Worm (Caenorhabditis elegans) whole organism, L1 larva: ENCODE measurements around the gene jmjd-4.
A peak's percentile ranks its signal among the peaks of the same experiment; 100 is the strongest.

Source experiments
- C34B4.2 ChIP-seq: sonication (generic microtip); optimal IDR thresholded peaks from 2 replicates; lab custom pipeline; 2017; ENCODE audit warnings: mild to moderate bottlenecking, missing genetic modification characterization, missing compliant biosample characterization
- blmp-1 ChIP-seq: fragments of 150-350 bp; optimal IDR thresholded peaks from 2 replicates; lab custom pipeline; 2014; ENCODE audit warnings: missing biosample characterization, missing genetic modification characterization
- ceh-8 ChIP-seq: fragments of 200-800 bp; sonication (Bioruptor generic); optimal IDR thresholded peaks from 2 replicates; lab custom pipeline; 2018; ENCODE audit warnings: mild to moderate bottlenecking, missing genetic modification characterization, moderate library complexity, missing compliant biosample characterization
- ceh-82 ChIP-seq, 3 experiments: fragments of 150-350 bp in 1 of 3; sonication (generic microtip) in 2 of 3; optimal IDR thresholded peaks; 2 replicates each; lab custom pipeline; 2014 to 2017; ENCODE audit warnings: missing biosample characterization in 3 of 3, missing genetic modification characterization in 3 of 3
- ceh-90 ChIP-seq: sonication (generic microtip); optimal IDR thresholded peaks from 2 replicates; lab custom pipeline; 2016; ENCODE audit warnings: missing genetic modification characterization, missing compliant biosample characterization
- dsc-1 ChIP-seq: sonication (generic microtip); optimal IDR thresholded peaks from 2 replicates; lab custom pipeline; 2016; ENCODE audit warnings: mild to moderate bottlenecking, missing genetic modification characterization, missing compliant biosample characterization
- efl-1 ChIP-seq, 4 experiments: fragments of 150-350 bp; optimal IDR thresholded peaks in 3 of 4; peaks in 1 of 4; 1 replicate in 1 of 4; 2 replicates in 3 of 4; lab custom pipeline; 2014; ENCODE audit warnings: missing biosample characterization in 2 of 4, missing genetic modification characterization in 2 of 4, missing genetic modification reagents in 2 of 4
- efl-3 ChIP-seq: fragments of 200-800 bp; sonication (Bioruptor generic); optimal IDR thresholded peaks from 2 replicates; lab custom pipeline; 2018; ENCODE audit warnings: mild to moderate bottlenecking, missing genetic modification characterization, missing compliant biosample characterization
- elt-2 ChIP-seq: sonication (generic microtip); optimal IDR thresholded peaks from 2 replicates; lab custom pipeline; 2016; ENCODE audit warnings: missing genetic modification characterization, mild to moderate bottlenecking, inconsistent platforms, missing compliant biosample characterization, missing genetic modification reagents
- elt-3 ChIP-seq, 6 experiments: fragments of 150-350 bp in 1 of 6; sonication (generic microtip); optimal IDR thresholded peaks; 2 replicates each; lab custom pipeline; 2017 to 2018; ENCODE audit warnings: missing biosample characterization in 6 of 6, missing genetic modification characterization in 6 of 6, inconsistent platforms in 1 of 6
- ets-5 ChIP-seq: fragments of 200-800 bp; sonication (Bioruptor generic); IDR thresholded peaks from 2 replicates; pipeline ENCODE4 v1.3.6; 2022; ENCODE audit warnings: missing genetic modification characterization, missing compliant biosample characterization
- fkh-10 ChIP-seq: sonication (generic microtip); optimal IDR thresholded peaks from 2 replicates; lab custom pipeline; 2017; ENCODE audit warnings: missing biosample characterization, missing genetic modification reagents, missing genetic modification characterization
- fkh-8 ChIP-seq: sonication (generic microtip); optimal IDR thresholded peaks from 2 replicates; lab custom pipeline; 2016; ENCODE audit warnings: mild to moderate bottlenecking, missing genetic modification characterization, missing compliant biosample characterization
- fos-1 ChIP-seq: fragments of 150-350 bp; optimal IDR thresholded peaks from 2 replicates; lab custom pipeline; 2014; ENCODE audit warnings: missing biosample characterization, missing genetic modification characterization
- hlh-17 ChIP-seq: fragments of 200-800 bp; sonication (Bioruptor generic); optimal IDR thresholded peaks from 2 replicates; lab custom pipeline; 2018; ENCODE audit warnings: missing genetic modification characterization, mild to moderate bottlenecking, missing compliant biosample characterization, moderate library complexity, borderline replicate concordance
- irx-1 ChIP-seq: sonication (generic microtip); optimal IDR thresholded peaks from 2 replicates; lab custom pipeline; 2016; ENCODE audit warnings: missing genetic modification characterization, missing compliant biosample characterization
- lin-14 ChIP-seq: fragments of 200-800 bp; sonication (Bioruptor generic); optimal IDR thresholded peaks from 2 replicates; lab custom pipeline; 2018; ENCODE audit warnings: mild to moderate bottlenecking, missing genetic modification characterization, moderate library complexity, missing compliant biosample characterization
- lin-35 ChIP-seq, 2 experiments: fragments of 150-350 bp; optimal IDR thresholded peaks; 2 replicates each; lab custom pipeline; 2014; ENCODE audit warnings: missing biosample characterization in 2 of 2, missing genetic modification characterization in 2 of 2, missing genetic modification reagents in 2 of 2
- lsy-2 ChIP-seq, 2 experiments: fragments of 150-350 bp; optimal IDR thresholded peaks; 2 replicates each; lab custom pipeline; 2014; ENCODE audit warnings: missing biosample characterization in 2 of 2, missing genetic modification characterization in 2 of 2
- mab-9 ChIP-seq: fragments of 200-800 bp; sonication (Bioruptor generic); IDR thresholded peaks from 2 replicates; pipeline ENCODE4 v1.3.6; 2022; ENCODE audit warnings: missing genetic modification reagents, missing genetic modification characterization, missing compliant biosample characterization
- mep-1 ChIP-seq: fragments of 150-350 bp; optimal IDR thresholded peaks from 2 replicates; lab custom pipeline; 2014; ENCODE audit warnings: missing biosample characterization, missing genetic modification characterization
- nhr-20 ChIP-seq: sonication (generic microtip); optimal IDR thresholded peaks from 2 replicates; lab custom pipeline; 2016; ENCODE audit warnings: mild to moderate bottlenecking, missing genetic modification characterization, missing compliant biosample characterization
- nhr-28 ChIP-seq: fragments of 150-350 bp; optimal IDR thresholded peaks from 2 replicates; lab custom pipeline; 2014; ENCODE audit warnings: missing biosample characterization, missing genetic modification characterization
- nhr-47 ChIP-seq: sonication (generic microtip); optimal IDR thresholded peaks from 2 replicates; lab custom pipeline; 2016; ENCODE audit warnings: mild to moderate bottlenecking, missing genetic modification characterization, moderate library complexity, missing compliant biosample characterization
- nhr-71 ChIP-seq: sonication (generic microtip); optimal IDR thresholded peaks from 2 replicates; lab custom pipeline; 2016; ENCODE audit warnings: mild to moderate bottlenecking, missing genetic modification characterization, moderate library complexity, missing compliant biosample characterization
- nhr-77 ChIP-seq: fragments of 150-350 bp; optimal IDR thresholded peaks from 2 replicates; lab custom pipeline; 2014; ENCODE audit warnings: missing biosample characterization, missing genetic modification characterization
- nhr-85 ChIP-seq: sonication (generic microtip); peaks from one replicate; lab custom pipeline; 2016; ENCODE audit warnings: missing genetic modification characterization, inconsistent platforms, missing compliant biosample characterization
- nhr-90 ChIP-seq: sonication (generic microtip); optimal IDR thresholded peaks from 2 replicates; lab custom pipeline; 2016; ENCODE audit warnings: mild to moderate bottlenecking, missing genetic modification characterization, missing compliant biosample characterization; ENCODE audit not compliant: poor library complexity
- pag-3 ChIP-seq: sonication (generic microtip); optimal IDR thresholded peaks from 2 replicates; lab custom pipeline; 2017; ENCODE audit warnings: missing genetic modification characterization, mild to moderate bottlenecking, missing compliant biosample characterization, antibody characterized with exemption, borderline replicate concordance; ENCODE audit not compliant: insufficient read depth
- pax-3 ChIP-seq: fragments of 200-800 bp; sonication (Bioruptor generic); optimal IDR thresholded peaks from 2 replicates; lab custom pipeline; 2018; ENCODE audit warnings: mild to moderate bottlenecking, missing genetic modification characterization, moderate library complexity, missing compliant biosample characterization
- pqm-1 ChIP-seq: sonication (generic microtip); optimal IDR thresholded peaks from 3 replicates; lab custom pipeline; 2017; ENCODE audit warnings: missing biosample characterization, missing genetic modification characterization
- sptf-1 ChIP-seq: fragments of 150-350 bp; optimal IDR thresholded peaks from 2 replicates; lab custom pipeline; 2014; ENCODE audit warnings: missing biosample characterization, missing genetic modification characterization
- sup-37 ChIP-seq: fragments of 200-800 bp; sonication (Bioruptor generic); optimal IDR thresholded peaks from 2 replicates; lab custom pipeline; 2018; ENCODE audit warnings: mild to moderate bottlenecking, missing genetic modification characterization, missing compliant biosample characterization
- tlp-1 ChIP-seq: fragments of 150-350 bp; optimal IDR thresholded peaks from 2 replicates; lab custom pipeline; 2014; ENCODE audit warnings: missing biosample characterization, missing genetic modification characterization
- unc-30 ChIP-seq: sonication (generic microtip); optimal IDR thresholded peaks from 2 replicates; lab custom pipeline; 2017; ENCODE audit warnings: missing biosample characterization, missing genetic modification characterization
- unc-86 ChIP-seq: sonication (generic microtip); optimal IDR thresholded peaks from 2 replicates; lab custom pipeline; 2016; ENCODE audit warnings: missing genetic modification characterization, missing compliant biosample characterization
- zag-1 ChIP-seq: fragments of 150-350 bp; optimal IDR thresholded peaks from 2 replicates; lab custom pipeline; 2014; ENCODE audit warnings: missing biosample characterization, missing genetic modification characterization
- zip-4 ChIP-seq: fragments of 200-800 bp; sonication (Bioruptor generic); optimal IDR thresholded peaks from 2 replicates; lab custom pipeline; 2018; ENCODE audit warnings: mild to moderate bottlenecking, missing genetic modification characterization, moderate library complexity, missing compliant biosample characterization
- ztf-11 ChIP-seq, 2 experiments: sonication (generic microtip); optimal IDR thresholded peaks; 2 replicates each; lab custom pipeline; 2016 to 2017; ENCODE audit warnings: missing genetic modification characterization in 2 of 2, missing biosample characterization in 1 of 2, missing compliant biosample characterization in 1 of 2

jmjd-4 gene

DNA sequence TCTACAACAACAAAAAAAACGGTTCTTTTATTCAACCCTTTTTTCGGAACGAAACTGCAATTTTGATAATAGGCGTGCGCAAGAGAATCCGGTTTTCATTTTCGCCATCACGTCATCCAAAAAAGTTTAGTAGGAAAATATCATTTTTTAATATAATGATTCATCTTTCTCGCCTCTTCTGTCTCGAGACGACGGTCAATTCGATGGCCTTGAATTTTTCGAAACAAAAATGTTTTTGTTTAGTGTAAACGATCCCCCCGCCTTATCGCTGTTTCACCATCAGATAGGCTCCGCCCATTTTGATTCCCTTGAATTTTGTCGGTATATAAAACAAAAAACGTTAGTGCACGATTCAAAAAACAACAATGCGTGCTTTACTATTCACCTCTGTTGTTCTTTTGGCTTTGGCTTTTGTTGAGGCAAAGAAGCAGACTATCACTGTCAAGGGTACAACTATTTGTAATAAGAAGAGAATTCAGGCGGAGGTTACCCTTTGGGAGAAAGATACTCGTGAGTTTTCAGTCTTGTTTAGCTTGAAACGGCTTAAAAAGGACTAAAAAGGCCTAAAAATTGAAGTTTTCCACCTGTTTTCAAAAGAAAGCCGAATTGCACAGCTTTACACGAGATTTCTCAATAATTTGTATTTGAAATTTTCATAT lies 3.8 kb upstream of the jmjd-4 start, which contains the start of gene ttr-15 (continued):
- TF ChIP-seq unc-30 = no peak
- peak; percentile 38 for TF ChIP-seq nhr-90 (tag; lab: Kevin White, UChicago)
- no peak for TF ChIP-seq fkh-8 (tag; lab: Kevin White, UChicago)
- no peak for TF ChIP-seq nhr-77 (tag; lab: Kevin White, UChicago)
- TF ChIP-seq tlp-1 = no peak
- TF ChIP-seq blmp-1 (tag; lab: Kevin White, UChicago) = peak; percentile 65
- TF ChIP-seq lin-35 (GFP tag; optimal IDR thresholded peaks at IDR 0.05; lab: Kevin White, UChicago) = peak in 1 of 2 experiments; percentile 12
- no peak for TF ChIP-seq dsc-1
- peak; percentile 60 for TF ChIP-seq nhr-71 (tag; lab: Kevin White, UChicago)
- TF ChIP-seq ceh-8 (GFP tag; lab: Kevin White, UChicago) = no peak
- TF ChIP-seq nhr-20 = peak; percentile 63
- TF ChIP-seq zip-4 = no peak
- no peak for TF ChIP-seq mab-9 (GFP tag; lab: Robert Waterston, UW)
- peak in 1 of 2 experiments; percentile 12 for TF ChIP-seq efl-1 (optimal IDR thresholded peaks at IDR 0.05; lab: Kevin White, UChicago)
- TF ChIP-seq efl-1 (GFP tag; optimal IDR thresholded peaks at IDR 0.05 in 1 of 2; lab: Kevin White, UChicago) = peak in 1 of 2 experiments; percentile 92
- peak; percentile 41 for TF ChIP-seq mep-1
- no peak for TF ChIP-seq efl-3
- peak in 3 of 6 experiments; percentile 36 to 67 (median 48) for TF ChIP-seq elt-3 (tag; optimal IDR thresholded peaks at IDR 0.05; lab: Kevin White, UChicago)
- peak; percentile 26 for TF ChIP-seq irx-1 (tag; lab: Kevin White, UChicago)
- no peak for TF ChIP-seq unc-86 (tag; lab: Kevin White, UChicago)
- TF ChIP-seq pag-3 = no peak
- no peak for TF ChIP-seq zag-1 (tag; lab: Kevin White, UChicago)
- no peak for TF ChIP-seq pax-3 (tag; lab: Kevin White, UChicago)
- TF ChIP-seq sptf-1 (tag; lab: Kevin White, UChicago) = no peak
- TF ChIP-seq ztf-11 (tag; optimal IDR thresholded peaks at IDR 0.05; lab: Kevin White, UChicago) = no peak
- TF ChIP-seq nhr-28 (tag; lab: Kevin White, UChicago) = no peak
- TF ChIP-seq nhr-85 (tag; lab: Kevin White, UChicago) = peak; percentile 96
- peak; percentile 13 for TF ChIP-seq fos-1 (tag; lab: Kevin White, UChicago)
- TF ChIP-seq elt-2 (tag; lab: Kevin White, UChicago) = no peak
- TF ChIP-seq ets-5 (GFP tag; lab: Robert Waterston, UW) = no peak
- peak; percentile 11 for TF ChIP-seq nhr-47 (tag; lab: Kevin White, UChicago)
- peak in 1 of 2 experiments; percentile 21 for TF ChIP-seq lsy-2 (tag; optimal IDR thresholded peaks at IDR 0.05; lab: Kevin White, UChicago)
- no peak for TF ChIP-seq sup-37

DNA sequence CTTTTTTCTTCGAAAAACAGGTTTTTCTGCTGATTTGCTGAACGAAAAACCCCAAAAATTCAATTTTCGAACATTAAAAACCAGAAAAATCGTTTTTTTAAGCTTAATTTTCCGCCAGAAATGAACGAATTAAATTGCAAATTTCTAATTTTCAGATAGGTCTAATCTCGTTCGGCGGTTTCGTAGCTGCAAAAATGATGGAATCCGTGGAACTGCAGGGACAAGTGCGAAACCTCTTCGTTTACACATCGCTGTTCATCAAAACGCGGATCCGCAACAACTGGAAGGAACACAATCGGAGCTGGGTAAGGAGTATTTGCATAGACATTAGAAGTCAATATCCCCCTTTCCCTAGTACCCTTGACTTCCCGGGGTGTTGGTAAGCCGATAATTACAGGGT lies 2.3 kb upstream of the jmjd-4 start:
- TF ChIP-seq ceh-90 (no peak), fos-1 (tag; lab: Kevin White, UChicago) (no peak), sptf-1 (tag; lab: Kevin White, UChicago) (no peak), unc-86 (tag; lab: Kevin White, UChicago) (no peak), lin-14 (GFP tag; lab: Kevin White, UChicago) (no peak), irx-1 (tag; lab: Kevin White, UChicago) (no peak), ceh-82 (tag; optimal IDR thresholded peaks at IDR 0.05; lab: Kevin White, UChicago) (no peak), pqm-1 (tag; lab: Kevin White, UChicago) (no peak), pag-3 (no peak), pax-3 (tag; lab: Kevin White, UChicago) (no peak), ztf-11 (tag; optimal IDR thresholded peaks at IDR 0.05; lab: Kevin White, UChicago) (no peak), efl-1 (optimal IDR thresholded peaks at IDR 0.05; lab: Kevin White, UChicago) (no peak), efl-1 (GFP tag; optimal IDR thresholded peaks at IDR 0.05 in 1 of 2; lab: Kevin White, UChicago) (no peak), sup-37 (no peak), C34B4.2 (tag; lab: Kevin White, UChicago) (no peak), hlh-17 (no peak), fkh-10 (GFP tag; lab: Kevin White, UChicago) (no peak)
